Fruit fly (Drosophila melanogaster): ENCODE measurements around the gene CG7264.

- TF ChIP-seq tj (GFP tag; optimal IDR thresholded peaks at IDR 0.05) (no peak), CG33017 (tag; optimal IDR thresholded peaks at IDR 0.05) (no peak), CG1620 (GFP tag; optimal IDR thresholded peaks at IDR 0.05) (no peak), ovo (GFP tag; optimal IDR thresholded peaks at IDR 0.05) (no peak), toe (GFP tag; optimal IDR thresholded peaks at IDR 0.05) (no peak), CG11617 (GFP tag; optimal IDR thresholded peaks at IDR 0.05) (no peak), Clk (GFP tag; optimal IDR thresholded peaks at IDR 0.05) (no peak)
Observed at dm6 chr3L:11833296-11833717, 4.5 kb downstream of the CG7264 start, which contains the start of gene CycA.

Measured in whole organism, adult.